Fruit fly (Drosophila melanogaster): ENCODE results near the gene Zmynd8.

Zmynd8 gene

dm6 chr3R:31725486-31726227 is 56.4 kb downstream of the Zmynd8 start (continued):
- TF ChIP-seq amos (GFP tag; IDR thresholded peaks at IDR 0.05; ENCODE audit: partially characterized antibody), result no peak
- no peak for TF ChIP-seq CG16815 (GFP tag; optimal IDR thresholded peaks at IDR 0.05)
- no peak for TF ChIP-seq row (GFP tag; IDR thresholded peaks at IDR 0.05)
- TF ChIP-seq twi (tag; optimal IDR thresholded peaks at IDR 0.05), result peak; percentile 20
- TF ChIP-seq CG15269 (tag; optimal IDR thresholded peaks at IDR 0.05), result no peak
- no peak for TF ChIP-seq br (optimal IDR thresholded peaks at IDR 0.05)
- TF ChIP-seq hth (optimal IDR thresholded peaks at IDR 0.05), result no peak
- no peak for TF ChIP-seq CG2129 (GFP tag; IDR thresholded peaks at IDR 0.05; ENCODE audit: partially characterized antibody)
- TF ChIP-seq Dbx (GFP tag; IDR thresholded peaks at IDR 0.05), result no peak
- TF ChIP-seq CG1233 (GFP tag; optimal IDR thresholded peaks at IDR 0.05), result peak; percentile 5
- no peak for TF ChIP-seq btn (GFP tag; optimal IDR thresholded peaks at IDR 0.05)
- no peak for TF ChIP-seq CG42726 (GFP tag; IDR thresholded peaks at IDR 0.05; ENCODE audit: partially characterized antibody)
- no peak for TF ChIP-seq CG1792 (GFP tag; optimal IDR thresholded peaks at IDR 0.05)
- no peak for TF ChIP-seq CG14965 (GFP tag; optimal IDR thresholded peaks at IDR 0.05; ENCODE audit: borderline replicate concordance)
- 0 out of 2 replicates have a peak, but pooled peaks have one; percentile 9 for TF ChIP-seq MBD-R2 (GFP tag; IDR thresholded peaks at IDR 0.05)
- TF ChIP-seq Mad (GFP tag; optimal IDR thresholded peaks at IDR 0.05), result no peak
- no peak for TF ChIP-seq CG18011 (GFP tag; optimal IDR thresholded peaks at IDR 0.05)
- no peak for TF ChIP-seq caup (GFP tag; optimal IDR thresholded peaks at IDR 0.05; ENCODE audit: severe bottlenecking)
- TF ChIP-seq CG15479 (GFP tag; optimal IDR thresholded peaks at IDR 0.05), result no peak
- no peak for TF ChIP-seq shn (GFP tag; optimal IDR thresholded peaks at IDR 0.05)
- no peak for TF ChIP-seq lmd (GFP tag; IDR thresholded peaks at IDR 0.05)
- TF ChIP-seq CG10462 (GFP tag; optimal IDR thresholded peaks at IDR 0.05), result peak; percentile 9
- no peak for TF ChIP-seq Camta (GFP tag; optimal IDR thresholded peaks at IDR 0.05)
- TF ChIP-seq jigr1 (GFP tag; IDR thresholded peaks at IDR 0.05), result no peak
- TF ChIP-seq CG2712 (tag; optimal IDR thresholded peaks at IDR 0.05), result peak; percentile 16
- TF ChIP-seq CG15011 (GFP tag; optimal IDR thresholded peaks at IDR 0.05), result no peak
- TF ChIP-seq sens (GFP tag), result peak; percentile 65
- TF ChIP-seq CG15601 (tag; optimal IDR thresholded peaks at IDR 0.05), result no peak
- TF ChIP-seq onecut (GFP tag; IDR thresholded peaks at IDR 0.05), result peak; percentile 26; the same call in 1 of the 2 replicates
- no peak for TF ChIP-seq CG15696 (tag; optimal IDR thresholded peaks at IDR 0.05)
- TF ChIP-seq gsb (GFP tag; IDR thresholded peaks at IDR 0.05), result no peak
- TF ChIP-seq CG3847 (GFP tag; IDR thresholded peaks at IDR 0.05), result no peak
- no peak for TF ChIP-seq CG12659 (GFP tag; optimal IDR thresholded peaks at IDR 0.05)
- no peak for TF ChIP-seq cwo (GFP tag; optimal IDR thresholded peaks at IDR 0.05)
- TF ChIP-seq CG3726 (GFP tag; IDR thresholded peaks at IDR 0.05), result no peak
- TF ChIP-seq Dref (GFP tag; IDR thresholded peaks at IDR 0.05), result no peak
- TF ChIP-seq vnd (GFP tag; IDR thresholded peaks at IDR 0.05; ENCODE audit: partially characterized antibody), result no peak
- no peak for TF ChIP-seq CG9215 (GFP tag; IDR thresholded peaks at IDR 0.05)
- no peak for TF ChIP-seq CG13296 (GFP tag; optimal IDR thresholded peaks at IDR 0.05)
- no peak for TF ChIP-seq CG8089 (GFP tag; optimal IDR thresholded peaks at IDR 0.05)
- no peak for TF ChIP-seq CG18476 (GFP tag; optimal IDR thresholded peaks at IDR 0.05)
- TF ChIP-seq CG11696 (GFP tag; IDR thresholded peaks at IDR 0.05), result no peak
- no peak for TF ChIP-seq D19B (GFP tag; optimal IDR thresholded peaks at IDR 0.05)
- no peak for TF ChIP-seq mld (GFP tag; IDR thresholded peaks at IDR 0.05; ENCODE audit: partially characterized antibody)
- TF ChIP-seq run (tag; optimal IDR thresholded peaks at IDR 0.05), result no peak
- TF ChIP-seq Hr3 (GFP tag; optimal IDR thresholded peaks at IDR 0.05), result no peak
- no peak for TF ChIP-seq CG4282 (GFP tag; optimal IDR thresholded peaks at IDR 0.05)
- TF ChIP-seq al (GFP tag; IDR thresholded peaks at IDR 0.05), result no peak
- TF ChIP-seq cg (GFP tag; optimal IDR thresholded peaks at IDR 0.05), result peak; percentile 75
- TF ChIP-seq cad (GFP tag; optimal IDR thresholded peaks at IDR 0.05), result no peak
- peak; percentile 66 for TF ChIP-seq pros (GFP tag; optimal IDR thresholded peaks at IDR 0.05)

Measured in whole organism, embryonic.